Fruit fly (Drosophila melanogaster) Kc167 (cell line): Measurements from ENCODE around the gene CG32277.
A peak's percentile ranks its signal among the peaks of the same experiment; 100 is the strongest.

Source experiments
- Myc ChIP-seq: fragments of >200 bp; optimal IDR thresholded peaks from 2 replicates; lab custom pipeline; 2017; ENCODE audit warnings: missing external identifiers
- Sin3A ChIP-seq: fragments of >200 bp; optimal IDR thresholded peaks from 2 replicates; lab custom pipeline; 2018; ENCODE audit warnings: missing external identifiers
- h ChIP-seq: fragments of >200 bp; optimal IDR thresholded peaks from 3 replicates; lab custom pipeline; 2018; ENCODE audit warnings: missing external identifiers
- insv ChIP-seq: fragments of >200 bp; optimal IDR thresholded peaks from 3 replicates; lab custom pipeline; 2018; ENCODE audit warnings: missing external identifiers
- psq ChIP-seq: fragments of >200 bp; optimal IDR thresholded peaks from 2 replicates; lab custom pipeline; 2017; ENCODE audit warnings: missing external identifiers
- ttk ChIP-seq: sonication (Bioruptor generic); optimal IDR thresholded peaks from 2 replicates; lab custom pipeline; 2017; ENCODE audit warnings: missing external identifiers

The CG32277 gene

DNA sequence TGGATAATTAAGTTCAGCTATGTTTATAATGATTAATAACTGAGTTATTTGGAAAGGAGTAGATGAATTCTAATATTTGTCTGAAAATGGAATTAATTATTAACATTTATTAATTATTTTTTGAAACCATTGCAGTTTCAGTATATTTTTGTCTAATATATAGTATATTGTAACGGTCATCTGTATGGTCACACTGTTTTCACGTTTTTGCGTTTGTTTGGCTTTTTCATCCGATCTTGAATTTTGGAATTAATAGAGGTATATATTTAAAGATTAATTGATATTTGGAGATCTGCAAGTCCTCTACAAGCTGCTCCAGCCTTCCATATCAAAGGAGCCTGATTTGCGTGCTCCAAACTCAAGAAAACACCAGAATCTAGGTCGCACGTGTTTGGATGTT, 36.1 kb downstream of the CG32277 start, which contains the start of the genes CG32278 and CG32281:
Gene CG32278 (plus strand): TSS at position 180 of the 400 bp plus-strand sequence.
Gene CG32281 (plus strand): TSS at position 269 of the 400 bp plus-strand sequence.
- TF ChIP-seq Myc (lab: Kevin White, UChicago) (no peak), ttk (lab: Kevin White, UChicago) (no peak), h (no peak), Sin3A (lab: Kevin White, UChicago) (no peak), insv (lab: Kevin White, UChicago) (no peak), psq (no peak)

DNA sequence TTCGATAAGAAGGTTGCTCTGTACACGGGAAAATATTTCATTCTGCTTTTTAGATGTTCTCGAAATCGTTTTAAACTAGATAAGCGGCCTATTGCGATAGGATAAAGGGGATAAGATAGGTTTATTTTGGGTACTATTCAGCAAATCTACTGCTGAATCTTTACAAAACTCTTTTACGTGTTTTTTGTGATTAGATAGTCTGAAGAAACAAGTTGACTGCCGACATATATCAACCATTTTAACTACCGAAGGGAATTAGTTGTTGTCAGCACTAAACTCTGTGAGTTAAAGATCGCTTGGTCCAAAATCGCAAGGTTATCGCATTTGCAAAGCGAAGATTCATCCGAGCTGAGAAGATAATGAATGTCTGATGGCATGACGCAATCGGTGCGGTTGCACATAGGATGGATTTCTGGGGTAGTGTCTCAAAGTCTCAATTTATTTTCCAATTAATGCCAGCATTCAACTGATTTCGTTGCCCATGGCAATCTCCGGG, 39.0 kb downstream of the CG32277 start, which contains the start of gene Asciz:
Gene Asciz (minus strand): TSS at position 51 of the 496 bp plus-strand sequence.
- TF ChIP-seq Sin3A (lab: Kevin White, UChicago) (no peak), h (no peak)

dm6 chr3L:3165399-3165798, 39.9 kb downstream of the CG32277 start:
- TF ChIP-seq psq (no peak), Sin3A (lab: Kevin White, UChicago) (no peak), h (no peak), Myc (lab: Kevin White, UChicago) (no peak), insv (lab: Kevin White, UChicago) (no peak), ttk (lab: Kevin White, UChicago) (no peak)

DNA sequence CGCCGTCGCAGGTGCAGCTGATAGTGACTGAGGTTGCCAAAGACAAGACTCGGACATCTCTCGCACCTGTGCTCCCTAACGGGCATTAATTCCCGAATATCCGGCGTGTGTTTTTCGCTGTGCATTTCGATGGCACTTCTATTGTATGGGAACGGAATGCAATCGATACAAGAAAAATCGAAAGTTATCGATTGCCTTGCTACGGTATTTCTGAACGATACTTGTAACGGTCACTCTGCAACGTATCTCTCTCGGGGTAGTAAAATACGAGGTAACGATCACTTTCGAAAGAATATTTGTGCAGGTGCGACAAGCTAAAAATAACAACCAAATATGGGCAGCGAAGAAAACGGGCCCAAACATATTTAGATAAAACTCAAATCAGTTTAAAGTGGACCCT, 40.3 kb downstream of the CG32277 start, which contains the start of gene CG32280:
Gene CG32280 (plus strand): TSS at position 231 of the 400 bp plus-strand sequence.
- no peak for TF ChIP-seq h
- TF ChIP-seq ttk (lab: Kevin White, UChicago) = no peak
- no peak for TF ChIP-seq psq
- no peak for TF ChIP-seq Myc (lab: Kevin White, UChicago)
- TF ChIP-seq insv (lab: Kevin White, UChicago) = no peak
- no peak for TF ChIP-seq Sin3A (lab: Kevin White, UChicago)

- no peak for TF ChIP-seq insv (lab: Kevin White, UChicago)
- peak; percentile 95 for TF ChIP-seq ttk (lab: Kevin White, UChicago)
These were observed 42.7 kb downstream of the CG32277 start for dm6 chr3L:3162584-3162983.

- TF ChIP-seq psq = no peak
- no peak for TF ChIP-seq insv (lab: Kevin White, UChicago)
- no peak for TF ChIP-seq Sin3A (lab: Kevin White, UChicago)
- TF ChIP-seq ttk (lab: Kevin White, UChicago) = no peak
- no peak for TF ChIP-seq Myc (lab: Kevin White, UChicago)
- TF ChIP-seq h = no peak
These were observed 43.3 kb downstream of the CG32277 start, which contains the start of gene rasp for dm6 chr3L:3161968-3162367. Gene rasp (plus strand): TSS chr3L:3162180.

DNA sequence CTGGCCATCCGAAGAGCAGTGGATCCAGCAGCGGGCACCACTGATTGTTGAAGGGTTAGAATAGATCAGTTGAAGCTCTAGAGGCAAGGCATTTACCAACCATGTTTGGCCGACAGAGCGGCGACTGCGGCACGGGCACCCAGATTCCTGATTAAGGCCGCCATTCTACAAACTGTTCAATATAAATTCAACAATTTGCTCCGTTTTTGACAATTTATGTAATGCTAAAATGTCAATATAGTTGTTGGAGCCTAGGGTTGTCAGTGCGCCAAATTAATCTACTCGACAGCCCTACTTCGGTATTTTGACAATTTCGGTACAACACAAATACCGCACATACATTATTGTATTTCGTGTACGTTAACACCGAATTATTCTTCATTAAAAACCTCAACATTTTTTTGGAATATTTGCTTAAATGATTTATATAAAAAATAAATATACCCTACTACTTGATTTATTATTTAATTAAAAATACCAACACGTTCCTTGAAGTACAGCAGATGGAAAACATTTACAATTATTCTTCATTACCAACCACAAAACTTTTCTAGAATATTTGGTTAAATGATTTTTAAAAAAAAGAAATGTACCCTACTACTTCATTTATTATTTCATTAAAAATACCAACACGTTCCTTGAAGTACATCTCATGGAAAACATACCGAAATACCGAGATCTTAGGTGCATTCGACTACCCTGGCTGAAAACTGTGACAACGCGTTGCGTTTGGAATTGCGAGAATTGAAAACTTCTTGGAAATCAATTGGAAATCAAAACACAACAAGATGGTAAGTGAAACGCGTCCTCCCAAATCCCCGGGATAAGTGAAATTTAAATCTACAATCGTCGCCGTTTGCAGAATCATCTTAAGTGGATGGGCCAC, 45.7 kb downstream of the CG32277 start, which contains the start of the genes ND-30 and CG15812:
Gene ND-30 (minus strand): TSS at position 270 of the 886 bp plus-strand sequence.
Gene CG15812 (plus strand): TSS at position 683 of the 886 bp plus-strand sequence.
- peak; percentile 37 for TF ChIP-seq h
- TF ChIP-seq ttk (lab: Kevin White, UChicago) = no peak

DNA sequence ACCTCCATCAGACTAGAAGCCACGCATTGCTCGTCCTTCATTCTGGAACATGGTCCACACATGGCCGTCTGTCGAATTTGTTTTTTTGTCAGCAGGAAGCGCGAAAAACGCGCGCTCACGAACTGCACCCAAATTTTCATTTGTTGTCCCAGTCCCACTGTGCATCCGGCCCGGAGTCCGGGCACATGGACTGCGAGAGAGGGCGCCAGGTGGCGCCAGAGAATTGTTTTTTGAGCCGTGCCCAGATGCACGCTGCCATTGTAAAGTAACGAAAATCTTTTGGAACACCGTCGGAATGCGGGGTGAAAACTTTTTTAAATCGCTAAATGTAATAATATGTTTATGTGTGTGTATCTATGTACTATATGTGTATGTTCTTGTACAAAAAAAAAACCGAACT, 47.6 kb downstream of the CG32277 start:
- TF ChIP-seq Myc (lab: Kevin White, UChicago) = no peak
- no peak for TF ChIP-seq ttk (lab: Kevin White, UChicago)
- no peak for TF ChIP-seq h
- TF ChIP-seq insv (lab: Kevin White, UChicago) = no peak
- TF ChIP-seq psq = no peak
- no peak for TF ChIP-seq Sin3A (lab: Kevin White, UChicago)
